Worm (Caenorhabditis elegans): Measurements from ENCODE around the gene srlf-12.

ce11 chrIV:10909206-10909605, 17.3 kb upstream of the srlf-12 start, which contains the start of gene ZK596.2:
- no peak for TF ChIP-seq lin-35 (GFP tag; optimal IDR thresholded peaks at IDR 0.05)
- TF ChIP-seq nhr-237 (tag; optimal IDR thresholded peaks at IDR 0.05) = no peak
- no peak for TF ChIP-seq aly-2 (tag; optimal IDR thresholded peaks at IDR 0.05)
- no peak for TF ChIP-seq efl-1 (optimal IDR thresholded peaks at IDR 0.05)
- no peak for TF ChIP-seq efl-1 (GFP tag; optimal IDR thresholded peaks at IDR 0.05 in 1 of 2)
- no peak for TF ChIP-seq mdl-1 (tag; optimal IDR thresholded peaks at IDR 0.05)
- no peak for TF ChIP-seq nhr-85 (tag)
- TF ChIP-seq elt-3 (tag; optimal IDR thresholded peaks at IDR 0.05) = no peak

Data from whole organism, L1 larva.